Fruit fly (Drosophila melanogaster): ENCODE results near the gene CG5890.
A peak's percentile ranks its signal among the peaks of the same experiment; 100 is the strongest.

Gene CG5890

dm6 chr3R:25880971-25881809 lies 25.2 kb downstream of the CG5890 start, which contains the start of gene Tsp96F (continued):
- TF ChIP-seq OdsH (GFP tag; optimal IDR thresholded peaks at IDR 0.05) (no peak), Sox14 (GFP tag; optimal IDR thresholded peaks at IDR 0.05) (no peak), Hr4 (GFP tag; optimal IDR thresholded peaks at IDR 0.05) (no peak), CG1621 (tag; optimal IDR thresholded peaks at IDR 0.05) (no peak), CG34406 (GFP tag; optimal IDR thresholded peaks at IDR 0.05) (no peak), Ets96B (tag; optimal IDR thresholded peaks at IDR 0.05) (no peak), Eip78C (GFP tag) (peak; percentile 17), CG10669 (GFP tag; optimal IDR thresholded peaks at IDR 0.05) (no peak), CG8319 (GFP tag; optimal IDR thresholded peaks at IDR 0.05) (peak; percentile 98), pdm3 (GFP tag; optimal IDR thresholded peaks at IDR 0.05) (no peak), Hr39 (GFP tag; optimal IDR thresholded peaks at IDR 0.05) (no peak), Eip93F (GFP tag; optimal IDR thresholded peaks at IDR 0.05) (no peak), dsx (GFP tag; optimal IDR thresholded peaks at IDR 0.05; ENCODE audit: poor library complexity, severe bottlenecking) (no peak), ss (GFP tag; optimal IDR thresholded peaks at IDR 0.05) (no peak), CG6854 (GFP tag; optimal IDR thresholded peaks at IDR 0.05) (peak; percentile 19), Sox102F (GFP tag; optimal IDR thresholded peaks at IDR 0.05) (no peak), salr (GFP tag; optimal IDR thresholded peaks at IDR 0.05) (no peak), acj6 (GFP tag; optimal IDR thresholded peaks at IDR 0.05) (no peak), Eip75B (GFP tag; optimal IDR thresholded peaks at IDR 0.05) (no peak), Sox15 (GFP tag; optimal IDR thresholded peaks at IDR 0.05) (no peak), Smox (GFP tag; optimal IDR thresholded peaks at IDR 0.05) (no peak), net (GFP tag; optimal IDR thresholded peaks at IDR 0.05) (no peak), topi (GFP tag; optimal IDR thresholded peaks at IDR 0.05) (peak; percentile 6), CG31627 (GFP tag; optimal IDR thresholded peaks at IDR 0.05) (no peak), fd59A (GFP tag; optimal IDR thresholded peaks at IDR 0.05) (no peak), Blimp-1 (GFP tag; optimal IDR thresholded peaks at IDR 0.05) (no peak), CG4318 (GFP tag; optimal IDR thresholded peaks at IDR 0.05) (no peak)

- peak; percentile 73 for TF ChIP-seq Sox14 (GFP tag; optimal IDR thresholded peaks at IDR 0.05)
- TF ChIP-seq CG6854 (GFP tag; optimal IDR thresholded peaks at IDR 0.05): peak; percentile 18
- TF ChIP-seq CG6792 (GFP tag; optimal IDR thresholded peaks at IDR 0.05): no peak
- peak; percentile 83 for TF ChIP-seq fkh (GFP tag; optimal IDR thresholded peaks at IDR 0.05)
Observed at dm6 chr3R:25881915-25882314, 26.0 kb downstream of the CG5890 start, which contains the start of gene SppL. Gene SppL, plus strand, starts transcription at chr3R:25881984.

DNA sequence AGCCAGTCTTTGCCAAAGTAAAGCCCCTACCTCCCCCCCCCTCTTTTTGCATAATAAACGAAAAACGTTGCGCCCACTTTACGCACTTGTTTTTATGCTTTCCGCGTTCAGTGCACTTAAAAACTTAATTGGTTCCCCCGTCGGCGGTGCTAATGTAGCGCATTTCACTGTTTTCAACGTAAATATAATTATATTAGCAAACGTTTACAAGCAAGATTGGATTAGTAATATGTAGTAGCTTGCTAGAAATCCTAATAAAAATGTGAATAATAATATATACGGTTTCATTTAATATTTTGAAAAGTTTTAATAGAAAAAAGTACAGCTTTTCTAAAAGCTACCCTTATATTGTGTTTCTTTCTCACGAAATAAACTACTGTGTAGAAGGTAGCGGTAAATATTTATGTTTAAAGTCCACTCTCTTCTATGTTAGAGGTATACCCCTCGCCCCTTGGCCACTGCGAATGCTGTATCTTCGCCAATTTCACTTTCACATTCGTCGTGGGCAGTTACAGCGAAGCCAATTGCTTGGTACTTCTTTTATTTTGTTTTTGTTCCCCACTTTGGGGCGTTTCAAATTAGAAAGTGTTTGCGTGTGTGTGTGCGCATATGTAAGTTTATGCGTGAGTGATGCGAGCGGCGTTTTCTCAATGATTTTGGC lies 26.8 kb downstream of the CG5890 start:
- TF ChIP-seq Eip75B (GFP tag; optimal IDR thresholded peaks at IDR 0.05) (no peak), CG6808 (GFP tag; optimal IDR thresholded peaks at IDR 0.05) (no peak), Hr39 (GFP tag; optimal IDR thresholded peaks at IDR 0.05) (no peak), dsx (GFP tag; optimal IDR thresholded peaks at IDR 0.05; ENCODE audit: poor library complexity, severe bottlenecking) (no peak), CG6276 (GFP tag; optimal IDR thresholded peaks at IDR 0.05) (peak; percentile 50), spab (GFP tag; optimal IDR thresholded peaks at IDR 0.05) (no peak), Sox15 (GFP tag; optimal IDR thresholded peaks at IDR 0.05) (no peak), dac (GFP tag; optimal IDR thresholded peaks at IDR 0.05) (no peak), CG11902 (GFP tag; optimal IDR thresholded peaks at IDR 0.05) (no peak), Eip93F (GFP tag; optimal IDR thresholded peaks at IDR 0.05) (no peak), CG32006 (GFP tag; optimal IDR thresholded peaks at IDR 0.05) (peak; percentile 70), CG8119 (GFP tag; IDR thresholded peaks at IDR 0.05) (peak; percentile 45; the same call in 2 of the 3 replicates), svp (GFP tag) (no peak), Hr38 (GFP tag; optimal IDR thresholded peaks at IDR 0.05) (no peak), CG3032 (tag; optimal IDR thresholded peaks at IDR 0.05) (no peak), vri (GFP tag; optimal IDR thresholded peaks at IDR 0.05) (no peak), Sox102F (GFP tag; optimal IDR thresholded peaks at IDR 0.05) (no peak), fd85E (GFP tag; optimal IDR thresholded peaks at IDR 0.05) (no peak), CG6792 (GFP tag; optimal IDR thresholded peaks at IDR 0.05) (no peak), CG34406 (GFP tag; optimal IDR thresholded peaks at IDR 0.05) (no peak), Eip78C (GFP tag) (peak; percentile 58), Lpt (GFP tag; optimal IDR thresholded peaks at IDR 0.05) (no peak), CG9139 (GFP tag; optimal IDR thresholded peaks at IDR 0.05) (no peak), salr (GFP tag; optimal IDR thresholded peaks at IDR 0.05) (peak in 1 of 2 experiments; percentile 3), CG6163 (GFP tag; IDR thresholded peaks at IDR 0.05) (no peak), CG31627 (GFP tag; optimal IDR thresholded peaks at IDR 0.05) (no peak), Blimp-1 (GFP tag; optimal IDR thresholded peaks at IDR 0.05) (no peak)

Measured in whole organism, prepupa.